Worm (Caenorhabditis elegans): ENCODE results near the gene clec-170.

The clec-170 gene

ce11 chrIV:1278945-1279344, 12.3 kb downstream of the clec-170 start:
- TF ChIP-seq ceh-14 (tag; optimal IDR thresholded peaks at IDR 0.05) (peak; percentile 17), ztf-16 (tag; optimal IDR thresholded peaks at IDR 0.05) (no peak)

ce11 chrIV:1284877-1285276, 18.2 kb downstream of the clec-170 start:
- TF ChIP-seq npax-4 (tag; optimal IDR thresholded peaks at IDR 0.05) (no peak), madf-2 (tag; optimal IDR thresholded peaks at IDR 0.05) (no peak), fkh-10 (GFP tag; optimal IDR thresholded peaks at IDR 0.05) (no peak), ahr-1 (tag; optimal IDR thresholded peaks at IDR 0.05) (no peak), unc-86 (tag; optimal IDR thresholded peaks at IDR 0.05) (no peak), unc-55 (GFP tag; optimal IDR thresholded peaks at IDR 0.05) (no peak), pqm-1 (tag; optimal IDR thresholded peaks at IDR 0.05) (no peak), elt-4 (tag; optimal IDR thresholded peaks at IDR 0.05) (no peak), ceh-34 (tag; optimal IDR thresholded peaks at IDR 0.05) (no peak), nhr-11 (tag; optimal IDR thresholded peaks at IDR 0.05) (no peak), rnt-1 (tag; optimal IDR thresholded peaks at IDR 0.05) (no peak), K09A11.1 (tag; optimal IDR thresholded peaks at IDR 0.05; ENCODE audit: insufficient read depth) (no peak), pat-9 (tag; optimal IDR thresholded peaks at IDR 0.05) (no peak), ceh-48 (tag; optimal IDR thresholded peaks at IDR 0.05) (no peak), sox-4 (tag; optimal IDR thresholded peaks at IDR 0.05) (no peak), tbx-2 (tag; optimal IDR thresholded peaks at IDR 0.05) (no peak), ceh-24 (tag; optimal IDR thresholded peaks at IDR 0.05) (no peak), fkh-6 (tag; optimal IDR thresholded peaks at IDR 0.05) (no peak), pax-1 (tag; optimal IDR thresholded peaks at IDR 0.05) (no peak), ztf-16 (tag; optimal IDR thresholded peaks at IDR 0.05) (no peak)

- no peak for TF ChIP-seq C08G9.2 (tag; optimal IDR thresholded peaks at IDR 0.05)
- no peak for TF ChIP-seq ama-1 (optimal IDR thresholded peaks at IDR 0.05)
- no peak for TF ChIP-seq ceh-24 (tag; optimal IDR thresholded peaks at IDR 0.05)
- no peak for TF ChIP-seq K09A11.1 (tag; optimal IDR thresholded peaks at IDR 0.05; ENCODE audit: insufficient read depth)
- TF ChIP-seq nhr-11 (tag; optimal IDR thresholded peaks at IDR 0.05), result no peak
- no peak for TF ChIP-seq mec-3 (tag; optimal IDR thresholded peaks at IDR 0.05; ENCODE audit: borderline replicate concordance)
- no peak for TF ChIP-seq gmeb-2 (tag; optimal IDR thresholded peaks at IDR 0.05)
- no peak for TF ChIP-seq sox-4 (tag; optimal IDR thresholded peaks at IDR 0.05)
- no peak for TF ChIP-seq hlh-8 (tag; optimal IDR thresholded peaks at IDR 0.05)
- no peak for TF ChIP-seq elt-2 (tag; optimal IDR thresholded peaks at IDR 0.05)
- no peak for TF ChIP-seq sox-2 (GFP tag; IDR thresholded peaks at IDR 0.05)
- TF ChIP-seq ceh-22 (tag; optimal IDR thresholded peaks at IDR 0.05), result no peak
- no peak for TF ChIP-seq ceh-48 (tag; optimal IDR thresholded peaks at IDR 0.05)
Measured at ce11 chrIV:1286549-1286948, 19.9 kb downstream of the clec-170 start.

ce11 chrIV:1289327-1289726, 22.7 kb downstream of the clec-170 start, which contains the start of gene plst-1:
Gene plst-1 (plus strand): TSS chrIV:1289627.
- TF ChIP-seq sdc-2 (tag; optimal IDR thresholded peaks at IDR 0.05) (no peak), fax-1 (tag; optimal IDR thresholded peaks at IDR 0.05) (no peak)

ce11 chrIV:1298984-1299383, 32.3 kb downstream of the clec-170 start:
- TF ChIP-seq fax-1 (tag; optimal IDR thresholded peaks at IDR 0.05), result no peak
- no peak for TF ChIP-seq lin-11 (tag; optimal IDR thresholded peaks at IDR 0.05)
- TF ChIP-seq fkh-6 (tag; optimal IDR thresholded peaks at IDR 0.05), result no peak
- TF ChIP-seq dmd-4 (tag; optimal IDR thresholded peaks at IDR 0.05; ENCODE audit: borderline replicate concordance), result no peak
- no peak for TF ChIP-seq ceh-48 (tag; optimal IDR thresholded peaks at IDR 0.05)
- no peak for TF ChIP-seq ets-4 (tag; optimal IDR thresholded peaks at IDR 0.05)
- no peak for TF ChIP-seq che-1 (tag; optimal IDR thresholded peaks at IDR 0.05)
- TF ChIP-seq pag-3 (tag; optimal IDR thresholded peaks at IDR 0.05; ENCODE audit: borderline replicate concordance), result no peak
- no peak for TF ChIP-seq ceh-24 (tag; optimal IDR thresholded peaks at IDR 0.05)
- no peak for TF ChIP-seq pax-1 (tag; optimal IDR thresholded peaks at IDR 0.05)
- no peak for TF ChIP-seq fkh-10 (GFP tag; optimal IDR thresholded peaks at IDR 0.05)
- no peak for TF ChIP-seq pat-9 (tag; optimal IDR thresholded peaks at IDR 0.05)
- no peak for TF ChIP-seq elt-2 (tag; optimal IDR thresholded peaks at IDR 0.05)
- TF ChIP-seq ceh-45 (GFP tag; IDR thresholded peaks at IDR 0.05), result no peak
- TF ChIP-seq ceh-14 (tag; optimal IDR thresholded peaks at IDR 0.05), result no peak
